Worm (Caenorhabditis elegans) whole organism, late embryonic: ENCODE data around the gene C33F10.1.
"Not testable (repeated sequence)": the region's sequence is repeated elsewhere in the genome, so short reads cannot be mapped to it uniquely, and the experiment has no call there.

ENCODE experiments used
- K02D7.2 ChIP-seq: sonication (generic microtip); optimal IDR thresholded peaks from 2 replicates; lab custom pipeline; 2017; ENCODE audit warnings: mild to moderate bottlenecking, missing genetic modification characterization, missing compliant biosample characterization
- ama-1 ChIP-seq: fragments of 150-350 bp; optimal IDR thresholded peaks from 2 replicates; lab custom pipeline; 2014
- ceh-18 ChIP-seq: sonication (generic microtip); optimal IDR thresholded peaks from 2 replicates; lab custom pipeline; 2016; ENCODE audit warnings: missing genetic modification characterization, missing compliant biosample characterization
- ceh-19 ChIP-seq: fragments of 200-800 bp; sonication (Bioruptor generic); optimal IDR thresholded peaks from 2 replicates; lab custom pipeline; 2018; ENCODE audit warnings: mild to moderate bottlenecking, missing genetic modification characterization, missing compliant biosample characterization
- ceh-2 ChIP-seq: sonication (generic microtip); optimal IDR thresholded peaks from 2 replicates; lab custom pipeline; 2016; ENCODE audit warnings: missing genotype, missing genetic modification characterization, missing compliant biosample characterization
- ceh-31 ChIP-seq: sonication (generic microtip); optimal IDR thresholded peaks from 2 replicates; lab custom pipeline; 2016; ENCODE audit warnings: missing genetic modification characterization, missing compliant biosample characterization
- ceh-34 ChIP-seq: sonication (generic microtip); optimal IDR thresholded peaks from 2 replicates; lab custom pipeline; 2016; ENCODE audit warnings: mild to moderate bottlenecking, missing genetic modification characterization, missing compliant biosample characterization
- ceh-9 ChIP-seq: sonication (generic microtip); optimal IDR thresholded peaks from 2 replicates; lab custom pipeline; 2016; ENCODE audit warnings: mild to moderate bottlenecking, missing genetic modification characterization, inconsistent platforms, missing compliant biosample characterization
- elt-2 ChIP-seq: sonication (generic microtip); optimal IDR thresholded peaks from 2 replicates; lab custom pipeline; 2016; ENCODE audit warnings: missing genetic modification reagents, missing genetic modification characterization, missing compliant biosample characterization
- fkh-6 ChIP-seq: sonication (generic microtip); optimal IDR thresholded peaks from 2 replicates; lab custom pipeline; 2016; ENCODE audit warnings: missing genetic modification characterization, missing compliant biosample characterization
- gmeb-2 ChIP-seq: sonication (generic microtip); optimal IDR thresholded peaks from 2 replicates; lab custom pipeline; 2016; ENCODE audit warnings: missing genetic modification characterization, inconsistent platforms, missing compliant biosample characterization
- hlh-13 ChIP-seq: fragments of 200-800 bp; sonication (Bioruptor generic); optimal IDR thresholded peaks from 2 replicates; lab custom pipeline; 2018; ENCODE audit warnings: mild to moderate bottlenecking, missing genetic modification characterization, missing compliant biosample characterization
- hlh-15 ChIP-seq: sonication (generic microtip); optimal IDR thresholded peaks from 2 replicates; lab custom pipeline; 2016; ENCODE audit warnings: missing genetic modification characterization, missing compliant biosample characterization
- hlh-30 ChIP-seq: sonication (generic microtip); optimal IDR thresholded peaks from 2 replicates; lab custom pipeline; 2017; ENCODE audit warnings: antibody characterized with exemption, missing genetic modification characterization, missing compliant biosample characterization; ENCODE audit not compliant: insufficient read depth
- hlh-8 ChIP-seq: sonication (generic microtip); optimal IDR thresholded peaks from 2 replicates; lab custom pipeline; 2016; ENCODE audit warnings: missing genotype, missing genetic modification characterization, missing compliant biosample characterization
- lin-11 ChIP-seq: fragments of 200-800 bp; sonication (Bioruptor generic); optimal IDR thresholded peaks from 2 replicates; lab custom pipeline; 2018; ENCODE audit warnings: mild to moderate bottlenecking, missing genetic modification characterization, missing compliant biosample characterization
- mec-3 ChIP-seq: sonication (generic microtip); optimal IDR thresholded peaks from 2 replicates; lab custom pipeline; 2016; ENCODE audit warnings: borderline replicate concordance, missing genetic modification characterization, missing compliant biosample characterization
- nhr-11 ChIP-seq: fragments of 150-350 bp; optimal IDR thresholded peaks from 2 replicates; lab custom pipeline; 2014; ENCODE audit warnings: missing biosample characterization, missing genetic modification characterization
- npax-4 ChIP-seq: sonication (generic microtip); optimal IDR thresholded peaks from 2 replicates; lab custom pipeline; 2016; ENCODE audit warnings: missing genetic modification characterization, missing compliant biosample characterization
- pha-2 ChIP-seq: sonication (generic microtip); optimal IDR thresholded peaks from 2 replicates; lab custom pipeline; 2017; ENCODE audit warnings: mild to moderate bottlenecking, missing genetic modification characterization, missing compliant biosample characterization
- pha-4 ChIP-seq: fragments of 150-350 bp; optimal IDR thresholded peaks from 2 replicates; lab custom pipeline; 2018; ENCODE audit warnings: missing biosample characterization, missing genetic modification reagents, missing genetic modification characterization
- pqm-1 ChIP-seq: sonication (generic microtip); optimal IDR thresholded peaks from 2 replicates; lab custom pipeline; 2016; ENCODE audit warnings: missing genetic modification characterization, missing compliant biosample characterization
- pros-1 ChIP-seq: fragments of 150-350 bp; optimal IDR thresholded peaks from 2 replicates; lab custom pipeline; 2014; ENCODE audit warnings: missing biosample characterization, missing genetic modification reagents, missing genetic modification characterization
- sox-2 ChIP-seq: fragments of 200-800 bp; sonication (Bioruptor generic); IDR thresholded peaks from 2 replicates; pipeline ENCODE4 v1.3.6; 2022; ENCODE audit warnings: missing genetic modification reagents, missing genetic modification characterization, missing compliant biosample characterization
- syd-9 ChIP-seq: sonication (generic microtip); optimal IDR thresholded peaks from 2 replicates; lab custom pipeline; 2016; ENCODE audit warnings: mild to moderate bottlenecking, missing genetic modification characterization, moderate library complexity, missing compliant biosample characterization
- tbx-2 ChIP-seq: sonication (generic microtip); optimal IDR thresholded peaks from 2 replicates; lab custom pipeline; 2016; ENCODE audit warnings: missing genetic modification characterization, missing compliant biosample characterization
- unc-3 ChIP-seq, 2 experiments: fragments of 200-800 bp in 1 of 2; sonication (Bioruptor generic) in 1 of 2; sonication (generic microtip) in 1 of 2; conservative IDR thresholded peaks in 1 of 2; optimal IDR thresholded peaks in 1 of 2; 2 replicates each; pipeline versions ENCODE4 v1.3.6 to Lab custom; 2016 to 2022; ENCODE audit warnings: missing compliant biosample characterization in 2 of 2, missing genetic modification characterization in 2 of 2, missing genetic modification reagents in 1 of 2
- unc-55 ChIP-seq: sonication (generic microtip); optimal IDR thresholded peaks from 2 replicates; lab custom pipeline; 2017; ENCODE audit warnings: missing biosample characterization, missing genetic modification reagents, missing genetic modification characterization
- unc-86 ChIP-seq: sonication (generic microtip); optimal IDR thresholded peaks from 2 replicates; lab custom pipeline; 2016; ENCODE audit warnings: missing genetic modification characterization, missing compliant biosample characterization
- ztf-16 ChIP-seq: sonication (generic microtip); optimal IDR thresholded peaks from 2 replicates; lab custom pipeline; 2017; ENCODE audit warnings: missing genetic modification characterization, missing compliant biosample characterization

Gene C33F10.1

ce11 chrII:4822610-4823009 is 12.2 kb upstream of the C33F10.1 start:
- TF ChIP-seq elt-2 (peak; percentile 60), gmeb-2 (tag; lab: Kevin White, UChicago) (no peak), unc-3 (GFP tag; conservative IDR thresholded peaks at IDR 0.05; lab: Robert Waterston, UW) (no peak), unc-3 (tag; optimal IDR thresholded peaks at IDR 0.05; lab: Kevin White, UChicago) (no peak), hlh-13 (no peak), ama-1 (lab: Kevin White, UChicago) (no peak), ceh-9 (no peak), unc-86 (tag; lab: Kevin White, UChicago) (no peak), ceh-19 (GFP tag; lab: Kevin White, UChicago) (no peak)

ce11 chrII:4825133-4825532 is 9.7 kb upstream of the C33F10.1 start, which contains the start of the genes C33F10.8 and msp-40:
Gene C33F10.8 (minus strand): TSS chrII:4825233.
Gene msp-40 (plus strand): TSS chrII:4825414.
- TF ChIP-seq nhr-11, npax-4, lin-11 (tag; lab: Kevin White, UChicago): not testable (repeated sequence)

- TF ChIP-seq ceh-2 (tag; lab: Kevin White, UChicago), result no peak
- TF ChIP-seq ceh-34 (tag; lab: Kevin White, UChicago), result peak; percentile 0
- no peak for TF ChIP-seq ztf-16 (tag; lab: Kevin White, UChicago)
- TF ChIP-seq tbx-2 (tag; lab: Kevin White, UChicago), result no peak
- no peak for TF ChIP-seq pha-2 (tag; lab: Kevin White, UChicago)
- TF ChIP-seq pros-1 (tag; lab: Kevin White, UChicago), result no peak
- TF ChIP-seq unc-55, result peak; percentile 68
- TF ChIP-seq, all 69 proteins: peak for 2
Observed at ce11 chrII:4827734-4828609, 6.9 kb upstream of the C33F10.1 start, which contains the start of the genes fbxb-88 and tbck-1. Gene fbxb-88 (minus strand): TSS chrII:4827884. Gene tbck-1 (plus strand): TSS chrII:4828559.

ce11 chrII:4837659-4838058 is 2.8 kb downstream of the C33F10.1 start, which contains the start of gene C33F10.12:
Gene C33F10.12 (minus strand): TSS chrII:4837759.
- TF ChIP-seq hlh-30 (tag; lab: Kevin White, UChicago) (no peak), elt-2 (no peak), pha-4 (tag; lab: Kevin White, UChicago) (no peak), mec-3 (tag; lab: Kevin White, UChicago) (no peak), gmeb-2 (tag; lab: Kevin White, UChicago) (no peak), ceh-31 (tag; lab: Kevin White, UChicago) (no peak), fkh-6 (tag; lab: Kevin White, UChicago) (no peak), hlh-15 (tag; lab: Kevin White, UChicago) (no peak), pqm-1 (tag; lab: Kevin White, UChicago) (no peak), tbx-2 (tag; lab: Kevin White, UChicago) (no peak), ceh-18 (tag; lab: Kevin White, UChicago) (no peak)

ce11 chrII:4842143-4842658 is 7.4 kb downstream of the C33F10.1 start, which contains the start of the genes T23B7.2 and nspd-4:
Gene T23B7.2 (minus strand): TSS chrII:4842243.
Gene nspd-4 (plus strand): TSS chrII:4842608.
- TF ChIP-seq hlh-8; K02D7.2 (tag; lab: Kevin White, UChicago); npax-4 (tag; lab: Kevin White, UChicago): not testable (repeated sequence)

ce11 chrII:4849885-4850284 is 15.1 kb downstream of the C33F10.1 start, which contains the start of gene T23B7.3:
Gene T23B7.3 (plus strand): TSS chrII:4850185.
- TF ChIP-seq ceh-19 (GFP tag; lab: Kevin White, UChicago) (no peak), pha-2 (tag; lab: Kevin White, UChicago) (no peak), syd-9 (tag; lab: Kevin White, UChicago) (no peak), ceh-18 (tag; lab: Kevin White, UChicago) (no peak), gmeb-2 (tag; lab: Kevin White, UChicago) (no peak), sox-2 (GFP tag; lab: Robert Waterston, UW) (no peak)
- TF ChIP-seq, all 69 proteins: peak for 0
